ENCODE assay signal across 1 fruit fly cellular context in genomic region chr3R:19904865-19905373, dm6.
TF ChIP-seq lines count a peak whose summit lies in the region.

Surf6 (minus strand) TSS chr3R:19904868.
RhoGAP92B (plus strand) TSS chr3R:19905164.

TF ChIP-seq in whole organism, embryonic, 481 proteins besides CTCF, POLR2A, EP300 and RAD21 (continued from another document and continues in another):
- TF ChIP-seq CG3281 (GFP tag; optimal IDR thresholded peaks at IDR 0.05; lab: Kevin White, UChicago) (peak; percentile 73), cad (GFP tag; optimal IDR thresholded peaks at IDR 0.05; lab: Kevin White, UChicago) (no peak), gt (GFP tag; IDR thresholded peaks at IDR 0.05; lab: Robert Waterston, UW) (no peak), Asciz (GFP tag; optimal IDR thresholded peaks at IDR 0.05; lab: Kevin White, UChicago) (peak; percentile 60), gro (GFP tag; optimal IDR thresholded peaks at IDR 0.05; lab: Kevin White, UChicago) (peak; percentile 62), HLHmδ (GFP tag; optimal IDR thresholded peaks at IDR 0.05; lab: Kevin White, UChicago) (no peak), CG12299 (tag; optimal IDR thresholded peaks at IDR 0.05; lab: Kevin White, UChicago) (peak; percentile 55), gfzf (GFP tag; optimal IDR thresholded peaks at IDR 0.05; lab: Kevin White, UChicago) (peak; percentile 96), pum (GFP tag; optimal IDR thresholded peaks at IDR 0.05; lab: Kevin White, UChicago) (peak; percentile 45), CG4617 (GFP tag; optimal IDR thresholded peaks at IDR 0.05; lab: Kevin White, UChicago; ENCODE audit: borderline replicate concordance) (peak; percentile 79), fd102C (GFP tag; optimal IDR thresholded peaks at IDR 0.05; lab: Kevin White, UChicago) (no peak), al (GFP tag; IDR thresholded peaks at IDR 0.05; lab: Robert Waterston, UW) (no peak), E2f2 (GFP tag; IDR thresholded peaks at IDR 0.05; lab: Robert Waterston, UW) (peak; percentile 84), Ravus (GFP tag; IDR thresholded peaks at IDR 0.05; lab: Robert Waterston, UW) (no peak), CG12071 (GFP tag; optimal IDR thresholded peaks at IDR 0.05; lab: Kevin White, UChicago) (peak; percentile 22), CG14667 (GFP tag; IDR thresholded peaks at IDR 0.05; lab: Robert Waterston, UW) (no peak), CG9609 (GFP tag; optimal IDR thresholded peaks at IDR 0.05; lab: Kevin White, UChicago) (peak; percentile 54), CG17829 (tag; optimal IDR thresholded peaks at IDR 0.05; lab: Kevin White, UChicago) (peak; percentile 77), Rx (GFP tag; IDR thresholded peaks at IDR 0.05; lab: Robert Waterston, UW) (no peak), CG7963 (GFP tag; IDR thresholded peaks at IDR 0.05; lab: Robert Waterston, UW; ENCODE audit: partially characterized antibody) (no peak), CG1832 (GFP tag; optimal IDR thresholded peaks at IDR 0.05; lab: Kevin White, UChicago) (no peak), CG9876 (GFP tag; optimal IDR thresholded peaks at IDR 0.05; lab: Kevin White, UChicago) (no peak), Six4 (GFP tag; optimal IDR thresholded peaks at IDR 0.05; lab: Kevin White, UChicago) (peak; percentile 24), Ptx1 (GFP tag; IDR thresholded peaks at IDR 0.05; lab: Robert Waterston, UW) (0 out of 2 replicates have a peak, but pooled peaks have one; percentile 27), CG3407 (GFP tag; optimal IDR thresholded peaks at IDR 0.05; lab: Kevin White, UChicago) (peak; percentile 17), bigmax (GFP tag; optimal IDR thresholded peaks at IDR 0.05; lab: Kevin White, UChicago) (peak; percentile 33), salm (tag; optimal IDR thresholded peaks at IDR 0.05; lab: Kevin White, UChicago) (peak; percentile 41), esg (GFP tag; conservative IDR thresholded peaks at IDR 0.05; lab: Robert Waterston, UW) (no peak; the same call in 1 of the 2 replicates), Bgb (GFP tag; IDR thresholded peaks at IDR 0.05; lab: Robert Waterston, UW; ENCODE audit: partially characterized antibody) (no peak), cwo (GFP tag; optimal IDR thresholded peaks at IDR 0.05; lab: Kevin White, UChicago) (peak; percentile 95), vnd (GFP tag; IDR thresholded peaks at IDR 0.05; lab: Robert Waterston, UW; ENCODE audit: partially characterized antibody) (no peak), ab (GFP tag; optimal IDR thresholded peaks at IDR 0.05; lab: Kevin White, UChicago) (no peak), CG11504 (tag; optimal IDR thresholded peaks at IDR 0.05; lab: Kevin White, UChicago) (peak; percentile 69), sens (GFP tag; lab: Kevin White, UChicago) (peak; percentile 96), CG10959 (GFP tag; IDR thresholded peaks at IDR 0.05; lab: Robert Waterston, UW) (no peak), CG4424 (GFP tag; optimal IDR thresholded peaks at IDR 0.05; lab: Kevin White, UChicago) (peak; percentile 49), Eip74EF (GFP tag; optimal IDR thresholded peaks at IDR 0.05; lab: Kevin White, UChicago) (peak in 1 of 2 experiments; percentile 60), Hmr (GFP tag; optimal IDR thresholded peaks at IDR 0.05; lab: Kevin White, UChicago) (peak; percentile 85), ara (GFP tag; IDR thresholded peaks at IDR 0.05; lab: Robert Waterston, UW) (peak; percentile 45; the same call in 1 of the 2 replicates), Antp (GFP tag; optimal IDR thresholded peaks at IDR 0.05; lab: Kevin White, UChicago) (peak; percentile 45), CG31365 (tag; optimal IDR thresholded peaks at IDR 0.05; lab: Kevin White, UChicago) (peak; percentile 49), stwl (tag; optimal IDR thresholded peaks at IDR 0.05; lab: Kevin White, UChicago) (peak; percentile 89), CG16815 (GFP tag; optimal IDR thresholded peaks at IDR 0.05; lab: Kevin White, UChicago) (no peak), repo (GFP tag; optimal IDR thresholded peaks at IDR 0.05; lab: Kevin White, UChicago) (peak; percentile 34), h (optimal IDR thresholded peaks at IDR 0.05; lab: Kevin White, UChicago) (no peak), eve (GFP tag; optimal IDR thresholded peaks at IDR 0.05; lab: Kevin White, UChicago) (no peak), CG11695 (GFP tag; IDR thresholded peaks at IDR 0.05; lab: Robert Waterston, UW) (0 out of 3 replicates have a peak, but pooled peaks have one; percentile 25), Dad (GFP tag; optimal IDR thresholded peaks at IDR 0.05; lab: Kevin White, UChicago) (peak; percentile 50), CG31388 (GFP tag; optimal IDR thresholded peaks at IDR 0.05; lab: Kevin White, UChicago) (no peak), bowl (GFP tag; IDR thresholded peaks at IDR 0.05; lab: Robert Waterston, UW) (no peak), CG13624 (GFP tag; optimal IDR thresholded peaks at IDR 0.05; lab: Kevin White, UChicago) (peak; percentile 73), D19A (tag; optimal IDR thresholded peaks at IDR 0.05; lab: Kevin White, UChicago) (peak; percentile 38), trh (GFP tag; optimal IDR thresholded peaks at IDR 0.05; lab: Kevin White, UChicago) (no peak), kni (GFP tag; optimal IDR thresholded peaks at IDR 0.05; lab: Kevin White, UChicago) (peak; percentile 39), CG32767 (GFP tag; IDR thresholded peaks at IDR 0.05; lab: Robert Waterston, UW) (peak; percentile 60), mirr (GFP tag; optimal IDR thresholded peaks at IDR 0.05; lab: Kevin White, UChicago) (no peak), CG10274 (GFP tag; optimal IDR thresholded peaks at IDR 0.05; lab: Kevin White, UChicago) (no peak), CG7271 (tag; optimal IDR thresholded peaks at IDR 0.05; lab: Kevin White, UChicago) (peak; percentile 5), CG1647 (GFP tag; optimal IDR thresholded peaks at IDR 0.05; lab: Kevin White, UChicago) (peak; percentile 35), az2 (GFP tag; optimal IDR thresholded peaks at IDR 0.05; lab: Kevin White, UChicago) (peak; percentile 55), C15 (GFP tag; IDR thresholded peaks at IDR 0.05; lab: Robert Waterston, UW) (no peak), CG12104 (GFP tag; optimal IDR thresholded peaks at IDR 0.05; lab: Kevin White, UChicago) (peak; percentile 38), CG33213 (GFP tag; optimal IDR thresholded peaks at IDR 0.05; lab: Kevin White, UChicago) (peak; percentile 76), CG3995 (GFP tag; optimal IDR thresholded peaks at IDR 0.05; lab: Kevin White, UChicago) (peak; percentile 39), Nf-YA (GFP tag; IDR thresholded peaks at IDR 0.05; lab: Robert Waterston, UW) (no peak), so (GFP tag; IDR thresholded peaks at IDR 0.05; lab: Robert Waterston, UW) (peak; percentile 53; the same call in 1 of the 3 replicates), Side (GFP tag; optimal IDR thresholded peaks at IDR 0.05; lab: Kevin White, UChicago) (peak; percentile 67), E2f1 (GFP tag; IDR thresholded peaks at IDR 0.05; lab: Robert Waterston, UW) (peak; percentile 51; the same call in 1 of the 2 replicates), cas (GFP tag; IDR thresholded peaks at IDR 0.05; lab: Robert Waterston, UW) (peak; percentile 54; the same call in 1 of the 2 replicates), pros (GFP tag; optimal IDR thresholded peaks at IDR 0.05; lab: Kevin White, UChicago) (no peak), CG18619 (GFP tag; optimal IDR thresholded peaks at IDR 0.05; lab: Kevin White, UChicago) (peak; percentile 67), BEAF-32 (GFP tag; optimal IDR thresholded peaks at IDR 0.05; lab: Kevin White, UChicago) (peak; percentile 60), MESR4 (GFP tag; optimal IDR thresholded peaks at IDR 0.05; lab: Kevin White, UChicago) (peak; percentile 100), Mes4 (GFP tag; optimal IDR thresholded peaks at IDR 0.05; lab: Kevin White, UChicago) (peak; percentile 68), lmd (GFP tag; IDR thresholded peaks at IDR 0.05; lab: Robert Waterston, UW) (peak; percentile 58; the same call in 1 of the 2 replicates), gce (GFP tag; IDR thresholded peaks at IDR 0.05; lab: Robert Waterston, UW) (no peak), HHEX (GFP tag; optimal IDR thresholded peaks at IDR 0.05; lab: Kevin White, UChicago) (peak; percentile 58), Hr78 (GFP tag; optimal IDR thresholded peaks at IDR 0.05; lab: Kevin White, UChicago) (peak in 1 of 2 experiments; percentile 98), CG16863 (GFP tag; optimal IDR thresholded peaks at IDR 0.05; lab: Kevin White, UChicago) (peak; percentile 40), CG9215 (GFP tag; IDR thresholded peaks at IDR 0.05; lab: Robert Waterston, UW) (peak; percentile 44), CG12659 (GFP tag; optimal IDR thresholded peaks at IDR 0.05; lab: Kevin White, UChicago) (peak; percentile 88), CG10147 (GFP tag; optimal IDR thresholded peaks at IDR 0.05; lab: Kevin White, UChicago) (peak; percentile 38), CG7372 (GFP tag; IDR thresholded peaks at IDR 0.05; lab: Robert Waterston, UW) (no peak), CG17612 (GFP tag; IDR thresholded peaks at IDR 0.05; lab: Robert Waterston, UW) (0 out of 2 replicates have a peak, but pooled peaks have one; percentile 23), ase (GFP tag; IDR thresholded peaks at IDR 0.05; lab: Robert Waterston, UW) (no peak), Ets65A (GFP tag; lab: Kevin White, UChicago) (peak; percentile 94), bbx (GFP tag; IDR thresholded peaks at IDR 0.05; lab: Robert Waterston, UW; ENCODE audit: partially characterized antibody) (no peak), CG7556 (GFP tag; optimal IDR thresholded peaks at IDR 0.05; lab: Kevin White, UChicago) (peak; percentile 36), wdn (GFP tag; IDR thresholded peaks at IDR 0.05; lab: Robert Waterston, UW) (no peak), CG10431 (GFP tag; optimal IDR thresholded peaks at IDR 0.05; lab: Kevin White, UChicago) (peak; percentile 68), ATbp (GFP tag; optimal IDR thresholded peaks at IDR 0.05; lab: Kevin White, UChicago) (no peak), bsh (GFP tag; optimal IDR thresholded peaks at IDR 0.05; lab: Kevin White, UChicago) (peak; percentile 4 to 56), sens-2 (GFP tag; IDR thresholded peaks at IDR 0.05; lab: Robert Waterston, UW) (no peak), CG5180 (GFP tag; optimal IDR thresholded peaks at IDR 0.05; lab: Kevin White, UChicago) (no peak), lbe (GFP tag; optimal IDR thresholded peaks at IDR 0.05; lab: Kevin White, UChicago) (peak; percentile 17), prd (optimal IDR thresholded peaks at IDR 0.05; lab: Kevin White, UChicago) (no peak), prd (GFP tag; IDR thresholded peaks at IDR 0.05; lab: Robert Waterston, UW) (peak; percentile 62; the same call in 2 of the 3 replicates), Kr (GFP tag; optimal IDR thresholded peaks at IDR 0.05; lab: Kevin White, UChicago) (no peak), CG17802 (tag; optimal IDR thresholded peaks at IDR 0.05; lab: Kevin White, UChicago) (peak; percentile 44), ken (GFP tag; IDR thresholded peaks at IDR 0.05; lab: Robert Waterston, UW) (0 out of 3 replicates have a peak, but pooled peaks have one; percentile 37), HLH3B (GFP tag; IDR thresholded peaks at IDR 0.05; lab: Robert Waterston, UW) (no peak), exex (tag; optimal IDR thresholded peaks at IDR 0.05; lab: Kevin White, UChicago) (peak; percentile 40), CG4820 (GFP tag; optimal IDR thresholded peaks at IDR 0.05; lab: Kevin White, UChicago) (peak; percentile 53), CG30403 (GFP tag; optimal IDR thresholded peaks at IDR 0.05; lab: Kevin White, UChicago) (peak; percentile 43), CG9437 (GFP tag; optimal IDR thresholded peaks at IDR 0.05; lab: Kevin White, UChicago) (peak; percentile 31), MTF-1 (GFP tag; optimal IDR thresholded peaks at IDR 0.05; lab: Kevin White, UChicago; ENCODE audit: borderline replicate concordance) (peak; percentile 38), tll (GFP tag; optimal IDR thresholded peaks at IDR 0.05; lab: Kevin White, UChicago) (no peak), Abd-B (GFP tag; optimal IDR thresholded peaks at IDR 0.05; lab: Kevin White, UChicago) (no peak), CG2199 (GFP tag; IDR thresholded peaks at IDR 0.05; lab: Robert Waterston, UW) (no peak), ERR (GFP tag; optimal IDR thresholded peaks at IDR 0.05; lab: Kevin White, UChicago) (peak; percentile 38), ac (GFP tag; optimal IDR thresholded peaks at IDR 0.05; lab: Kevin White, UChicago) (no peak), CG6765 (GFP tag; optimal IDR thresholded peaks at IDR 0.05; lab: Kevin White, UChicago) (peak; percentile 75), ttk (GFP tag; IDR thresholded peaks at IDR 0.05; lab: Robert Waterston, UW) (peak; percentile 19; the same call in 1 of the 2 replicates), Vsx1 (GFP tag; optimal IDR thresholded peaks at IDR 0.05; lab: Kevin White, UChicago) (peak; percentile 70), grn (GFP tag; optimal IDR thresholded peaks at IDR 0.05; lab: Kevin White, UChicago) (peak; percentile 5), fru (optimal IDR thresholded peaks at IDR 0.05; lab: Kevin White, UChicago) (no peak), hkb (optimal IDR thresholded peaks at IDR 0.05; lab: Kevin White, UChicago) (peak; percentile 96), hkb (GFP tag; IDR thresholded peaks at IDR 0.05; lab: Robert Waterston, UW) (peak; percentile 80), nau (GFP tag; optimal IDR thresholded peaks at IDR 0.05; lab: Kevin White, UChicago) (peak; percentile 77), CG18011 (GFP tag; optimal IDR thresholded peaks at IDR 0.05; lab: Kevin White, UChicago) (peak; percentile 28), CG10321 (GFP tag; IDR thresholded peaks at IDR 0.05; lab: Robert Waterston, UW) (no peak), CG11696 (GFP tag; IDR thresholded peaks at IDR 0.05; lab: Robert Waterston, UW) (no peak), Meics (GFP tag; optimal IDR thresholded peaks at IDR 0.05; lab: Kevin White, UChicago) (peak; percentile 69), Hsf (GFP tag; optimal IDR thresholded peaks at IDR 0.05; lab: Kevin White, UChicago) (peak; percentile 71), Rfx (GFP tag; IDR thresholded peaks at IDR 0.05; lab: Robert Waterston, UW) (peak; percentile 59; the same call in 1 of the 2 replicates), PHDP (tag; optimal IDR thresholded peaks at IDR 0.05; lab: Kevin White, UChicago) (peak; percentile 55), CG1024 (GFP tag; IDR thresholded peaks at IDR 0.05; lab: Robert Waterston, UW) (no peak), vvl (GFP tag; IDR thresholded peaks at IDR 0.05; lab: Robert Waterston, UW) (peak; percentile 62), gsb (GFP tag; IDR thresholded peaks at IDR 0.05; lab: Robert Waterston, UW) (no peak), Fer1 (GFP tag; optimal IDR thresholded peaks at IDR 0.05; lab: Kevin White, UChicago) (peak; percentile 79), CG16813 (GFP tag; IDR thresholded peaks at IDR 0.05; lab: Robert Waterston, UW; ENCODE audit: partially characterized antibody) (peak; percentile 34; the same call in 1 of the 3 replicates)
